Fruit fly (Drosophila melanogaster): ENCODE measurements around the gene tx.

tx gene

DNA sequence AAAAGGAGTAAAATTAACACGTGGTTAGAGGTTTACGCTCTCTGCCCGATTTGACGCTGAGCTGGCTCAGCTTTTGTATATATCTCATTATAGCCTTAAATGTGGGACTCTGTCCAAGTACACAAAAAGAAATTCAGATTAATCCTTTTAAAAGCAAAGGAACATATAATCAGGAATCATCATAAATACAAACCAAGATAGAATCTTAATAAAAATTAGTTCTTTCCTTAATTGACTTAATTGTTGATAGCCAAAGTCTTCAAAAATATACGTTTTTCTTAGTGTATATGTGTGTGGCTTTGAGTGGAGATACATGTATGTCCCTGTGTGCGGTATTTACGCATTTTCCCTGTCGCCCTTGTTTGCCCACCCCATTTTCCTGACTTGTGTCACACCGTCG lies 53.7 kb downstream of the tx start (continued):
- peak in 1 of 2 experiments; percentile 2 for TF ChIP-seq dpn (GFP tag; optimal IDR thresholded peaks at IDR 0.05)
- TF ChIP-seq E2f2 (GFP tag; IDR thresholded peaks at IDR 0.05), result peak; percentile 29; the same call in 1 of the 2 replicates
- no peak for TF ChIP-seq CG7271 (tag; optimal IDR thresholded peaks at IDR 0.05)
- no peak for TF ChIP-seq CG7987 (GFP tag; optimal IDR thresholded peaks at IDR 0.05)
- no peak for TF ChIP-seq Lhr (GFP tag; optimal IDR thresholded peaks at IDR 0.05)
- no peak for TF ChIP-seq nerfin-2 (GFP tag; IDR thresholded peaks at IDR 0.05; ENCODE audit: partially characterized antibody)
- TF ChIP-seq CG18619 (GFP tag; optimal IDR thresholded peaks at IDR 0.05), result peak; percentile 15
- TF ChIP-seq CG5245 (GFP tag; optimal IDR thresholded peaks at IDR 0.05), result no peak
- no peak for TF ChIP-seq CG11247 (GFP tag; IDR thresholded peaks at IDR 0.05)
- peak; percentile 42 for TF ChIP-seq CoRest (tag; optimal IDR thresholded peaks at IDR 0.05)
- no peak for TF ChIP-seq ara (GFP tag; IDR thresholded peaks at IDR 0.05)
- peak; percentile 18 for TF ChIP-seq CG34376 (GFP tag; optimal IDR thresholded peaks at IDR 0.05)
- no peak for TF ChIP-seq slp2 (GFP tag; optimal IDR thresholded peaks at IDR 0.05)
- TF ChIP-seq Oaz (GFP tag; IDR thresholded peaks at IDR 0.05), result 0 out of 2 replicates have a peak, but pooled peaks have one; percentile 26
- no peak for TF ChIP-seq pan (optimal IDR thresholded peaks at IDR 0.05)
- TF ChIP-seq pan (GFP tag; optimal IDR thresholded peaks at IDR 0.05 in 1 of 2, IDR thresholded peaks at IDR 0.05 in 1 of 2), result peak in 1 of 2 experiments; percentile 30
- TF ChIP-seq Fer2 (tag; optimal IDR thresholded peaks at IDR 0.05), result peak; percentile 4
- TF ChIP-seq HLH3B (GFP tag; IDR thresholded peaks at IDR 0.05), result 0 out of 2 replicates have a peak, but pooled peaks have one; percentile 21
- no peak for TF ChIP-seq CG17186 (GFP tag; optimal IDR thresholded peaks at IDR 0.05)
- TF ChIP-seq fd96Cb (tag; optimal IDR thresholded peaks at IDR 0.05), result no peak
- peak; percentile 51; the same call in 1 of the 2 replicates for TF ChIP-seq seq (GFP tag; IDR thresholded peaks at IDR 0.05)
- no peak for TF ChIP-seq CG9437 (GFP tag; optimal IDR thresholded peaks at IDR 0.05)
- TF ChIP-seq ci (GFP tag; IDR thresholded peaks at IDR 0.05), result no peak
- TF ChIP-seq CG12659 (GFP tag; optimal IDR thresholded peaks at IDR 0.05), result peak; percentile 17
- TF ChIP-seq ato (GFP tag; IDR thresholded peaks at IDR 0.05; ENCODE audit: partially characterized antibody), result no peak
- no peak for TF ChIP-seq cad (GFP tag; optimal IDR thresholded peaks at IDR 0.05)
- no peak for TF ChIP-seq CG1602 (GFP tag; optimal IDR thresholded peaks at IDR 0.05)
- no peak for TF ChIP-seq CG12391 (tag; optimal IDR thresholded peaks at IDR 0.05)
- no peak for TF ChIP-seq CG7372 (GFP tag; IDR thresholded peaks at IDR 0.05)
- peak; percentile 55 for TF ChIP-seq CG11504 (tag; optimal IDR thresholded peaks at IDR 0.05)
- TF ChIP-seq Med (GFP tag), result peak; percentile 72
- no peak for TF ChIP-seq CG7745 (tag; optimal IDR thresholded peaks at IDR 0.05)
- TF ChIP-seq fd3F (GFP tag; optimal IDR thresholded peaks at IDR 0.05), result peak; percentile 38
- TF ChIP-seq lov (optimal IDR thresholded peaks at IDR 0.05), result no peak
- no peak for TF ChIP-seq lov (GFP tag; IDR thresholded peaks at IDR 0.05)
- no peak for TF ChIP-seq GATAe (GFP tag; conservative IDR thresholded peaks at IDR 0.05)
- no peak for TF ChIP-seq bcd (GFP tag; optimal IDR thresholded peaks at IDR 0.05)
- peak; percentile 48 for TF ChIP-seq Dek (tag; optimal IDR thresholded peaks at IDR 0.05)
- no peak for TF ChIP-seq bigmax (GFP tag; optimal IDR thresholded peaks at IDR 0.05)
- TF ChIP-seq PHDP (tag; optimal IDR thresholded peaks at IDR 0.05), result peak; percentile 46
- TF ChIP-seq Optix (GFP tag; IDR thresholded peaks at IDR 0.05), result no peak
- 0 out of 2 replicates have a peak, but pooled peaks have one; percentile 32 for TF ChIP-seq CG14667 (GFP tag; IDR thresholded peaks at IDR 0.05)
- no peak for TF ChIP-seq corto (GFP tag; optimal IDR thresholded peaks at IDR 0.05)
- TF ChIP-seq CG30403 (GFP tag; optimal IDR thresholded peaks at IDR 0.05), result peak; percentile 37
- TF ChIP-seq ranshi (GFP tag; IDR thresholded peaks at IDR 0.05), result peak; percentile 18; the same call in 1 of the 2 replicates
- no peak for TF ChIP-seq stc (GFP tag; IDR thresholded peaks at IDR 0.05)
- TF ChIP-seq scrt (GFP tag; optimal IDR thresholded peaks at IDR 0.05), result peak; percentile 52
- TF ChIP-seq CG17568 (GFP tag; optimal IDR thresholded peaks at IDR 0.05), result no peak
- TF ChIP-seq sens (GFP tag), result peak; percentile 10
- TF ChIP-seq gfzf (GFP tag; optimal IDR thresholded peaks at IDR 0.05), result no peak
- TF ChIP-seq mam (GFP tag; optimal IDR thresholded peaks at IDR 0.05), result peak; percentile 57
